Worm (Caenorhabditis elegans): ENCODE measurements around the gene Y37E11AL.9.

- TF ChIP-seq F26F4.8 (GFP tag; conservative IDR thresholded peaks at IDR 0.05) (no peak), ZK546.5 (tag; optimal IDR thresholded peaks at IDR 0.05) (no peak)
Measured at ce11 chrIV:3741874-3742273, 41.4 kb upstream of the Y37E11AL.9 start.
